Fruit fly (Drosophila melanogaster) whole organism, prepupa: ENCODE measurements around the gene vers.

Experiments used
- CG10669 ChIP-seq: fragments of 200-800 bp; sonication (Bioruptor generic); optimal IDR thresholded peaks from 3 replicates; lab custom pipeline; 2018; ENCODE audit warnings: missing biosample characterization, mild to moderate bottlenecking, missing genetic modification characterization, moderate library complexity
- CG11294 ChIP-seq: fragments of 200-800 bp; sonication (Bioruptor generic); IDR thresholded peaks from 2 replicates; pipeline ENCODE4 v1.3.6; 2022; ENCODE audit warnings: missing biosample characterization, missing genetic modification characterization
- CG11902 ChIP-seq: fragments of 200-800 bp; sonication (Bioruptor generic); optimal IDR thresholded peaks from 3 replicates; lab custom pipeline; 2016; ENCODE audit warnings: missing biosample characterization, missing genetic modification characterization
- CG31627 ChIP-seq: fragments of 200-800 bp; sonication (Bioruptor generic); optimal IDR thresholded peaks from 3 replicates; lab custom pipeline; 2016; ENCODE audit warnings: missing biosample characterization, missing genetic modification characterization
- CG3919 ChIP-seq: fragments of 200-800 bp; sonication (Bioruptor generic); optimal IDR thresholded peaks from 3 replicates; lab custom pipeline; 2016; ENCODE audit warnings: missing biosample characterization, missing genetic modification characterization
- CG6808 ChIP-seq: fragments of 200-800 bp; sonication (Bioruptor generic); optimal IDR thresholded peaks from 3 replicates; lab custom pipeline; 2017; ENCODE audit warnings: missing biosample characterization, missing genetic modification characterization, mild to moderate bottlenecking, moderate library complexity, missing genetic modification reagents
- CG8119 ChIP-seq: fragments of 200-800 bp; sonication (Bioruptor generic); IDR thresholded peaks from 3 replicates; pipeline ENCODE4 v1.3.6; 2022; ENCODE audit warnings: missing biosample characterization, missing genetic modification characterization
- CG8632 ChIP-seq: fragments of 200-800 bp; sonication (Bioruptor generic); optimal IDR thresholded peaks from 3 replicates; lab custom pipeline; 2016; ENCODE audit warnings: missing biosample characterization, missing genetic modification characterization
- CG9139 ChIP-seq: fragments of 200-800 bp; sonication (Bioruptor generic); optimal IDR thresholded peaks from 3 replicates; lab custom pipeline; 2017; ENCODE audit warnings: missing biosample characterization, mild to moderate bottlenecking, missing genetic modification characterization
- Eip75B ChIP-seq: fragments of 200-800 bp; sonication (Bioruptor generic); optimal IDR thresholded peaks from 3 replicates; lab custom pipeline; 2016; ENCODE audit warnings: missing biosample characterization, missing genetic modification characterization
- Eip78C ChIP-seq: fragments of 200-800 bp; sonication (Bioruptor generic); peaks from one replicate; lab custom pipeline; 2016; ENCODE audit warnings: missing biosample characterization, missing genetic modification characterization
- Eip93F ChIP-seq: fragments of 200-800 bp; sonication (Bioruptor generic); optimal IDR thresholded peaks from 2 replicates; lab custom pipeline; 2016; ENCODE audit warnings: missing biosample characterization, mild to moderate bottlenecking, missing genetic modification characterization
- Ets21C ChIP-seq: fragments of 200-800 bp; sonication (Bioruptor generic); optimal IDR thresholded peaks from 3 replicates; lab custom pipeline; 2016; ENCODE audit warnings: missing biosample characterization, missing genetic modification characterization
- Ets96B ChIP-seq: fragments of 200-800 bp; optimal IDR thresholded peaks from 2 replicates; lab custom pipeline; 2019; ENCODE audit warnings: missing biosample characterization, mild to moderate bottlenecking, missing genetic modification characterization, moderate library complexity
- Gug ChIP-seq: fragments of 200-800 bp; sonication (Bioruptor generic); IDR thresholded peaks from 2 replicates; pipeline ENCODE4 v1.3.6; 2022; ENCODE audit warnings: missing biosample characterization, missing genetic modification characterization
- Hr38 ChIP-seq: sonication (Bioruptor generic); optimal IDR thresholded peaks from 2 replicates; lab custom pipeline; 2016; ENCODE audit warnings: missing biosample characterization, missing genetic modification characterization
- Met ChIP-seq: fragments of 200-800 bp; sonication (Bioruptor generic); optimal IDR thresholded peaks from 3 replicates; lab custom pipeline; 2016; ENCODE audit warnings: missing biosample characterization, missing genetic modification characterization
- Smox ChIP-seq: fragments of 200-800 bp; sonication (Bioruptor generic); optimal IDR thresholded peaks from 3 replicates; lab custom pipeline; 2016; ENCODE audit warnings: missing biosample characterization, missing genetic modification characterization
- Sox14 ChIP-seq: fragments of 200-800 bp; sonication (Bioruptor generic); optimal IDR thresholded peaks from 3 replicates; lab custom pipeline; 2016; ENCODE audit warnings: missing biosample characterization, missing genetic modification characterization
- achi ChIP-seq: fragments of 200-800 bp; sonication (Bioruptor generic); optimal IDR thresholded peaks from 3 replicates; lab custom pipeline; 2016; ENCODE audit warnings: missing biosample characterization, missing genetic modification characterization
- cyc ChIP-seq: fragments of 200-800 bp; sonication (Bioruptor generic); optimal IDR thresholded peaks from 3 replicates; lab custom pipeline; 2016; ENCODE audit warnings: missing biosample characterization, missing genetic modification characterization
- dac ChIP-seq: fragments of 200-800 bp; sonication (Bioruptor generic); optimal IDR thresholded peaks from 2 replicates; lab custom pipeline; 2017; ENCODE audit warnings: missing biosample characterization, mild to moderate bottlenecking, missing genetic modification characterization
- dsx ChIP-seq: fragments of 200-800 bp; optimal IDR thresholded peaks from 3 replicates; lab custom pipeline; 2019; ENCODE audit warnings: missing biosample characterization, mild to moderate bottlenecking, missing genetic modification characterization, moderate library complexity; ENCODE audit not compliant: poor library complexity, severe bottlenecking
- esn ChIP-seq: fragments of 200-800 bp; sonication (Bioruptor generic); optimal IDR thresholded peaks from 2 replicates; lab custom pipeline; 2016; ENCODE audit warnings: missing biosample characterization, mild to moderate bottlenecking, missing genetic modification characterization, moderate library complexity
- fd85E ChIP-seq: fragments of 200-800 bp; sonication (Bioruptor generic); optimal IDR thresholded peaks from 3 replicates; lab custom pipeline; 2016; ENCODE audit warnings: missing biosample characterization, missing genetic modification characterization
- fkh ChIP-seq: fragments of 200-800 bp; sonication (Bioruptor generic); optimal IDR thresholded peaks from 3 replicates; lab custom pipeline; 2017; ENCODE audit warnings: missing biosample characterization, mild to moderate bottlenecking, missing genetic modification characterization, moderate library complexity
- lz ChIP-seq: fragments of 200-800 bp; sonication (Bioruptor generic); optimal IDR thresholded peaks from 3 replicates; lab custom pipeline; 2016; ENCODE audit warnings: missing biosample characterization, missing genetic modification characterization
- pdm3 ChIP-seq: fragments of 200-800 bp; sonication (Bioruptor generic); optimal IDR thresholded peaks from 3 replicates; lab custom pipeline; 2016; ENCODE audit warnings: missing biosample characterization, missing genetic modification characterization
- salr ChIP-seq, 2 experiments: fragments of 200-800 bp; sonication (Bioruptor generic); optimal IDR thresholded peaks; 3 replicates each; lab custom pipeline; 2016 to 2018; ENCODE audit warnings: missing biosample characterization in 2 of 2, missing genetic modification characterization in 2 of 2, mild to moderate bottlenecking in 1 of 2
- spab ChIP-seq: fragments of 200-800 bp; sonication (Bioruptor generic); optimal IDR thresholded peaks from 2 replicates; lab custom pipeline; 2017; ENCODE audit warnings: missing biosample characterization, mild to moderate bottlenecking, missing genetic modification characterization, missing genetic modification reagents
- svp ChIP-seq: fragments of 200-800 bp; sonication (Bioruptor generic); peaks from one replicate; lab custom pipeline; 2016; ENCODE audit warnings: missing biosample characterization, missing genetic modification characterization
- topi ChIP-seq: fragments of 200-800 bp; sonication (Bioruptor generic); optimal IDR thresholded peaks from 3 replicates; lab custom pipeline; 2016; ENCODE audit warnings: missing biosample characterization, missing genetic modification characterization
- vri ChIP-seq: fragments of 200-800 bp; sonication (Bioruptor generic); optimal IDR thresholded peaks from 3 replicates; lab custom pipeline; 2016; ENCODE audit warnings: missing biosample characterization, mild to moderate bottlenecking, missing genetic modification characterization

vers gene

dm6 chr3L:12115103-12115502, 798 bp upstream of the vers start (continued):
- peak; percentile 91 for TF ChIP-seq dsx (GFP tag; lab: Kevin White, UChicago)
- peak; percentile 82 for TF ChIP-seq spab (GFP tag; lab: Kevin White, UChicago)
- peak; percentile 89 for TF ChIP-seq achi (GFP tag; lab: Kevin White, UChicago)
- peak; percentile 81 for TF ChIP-seq CG11902 (GFP tag; lab: Kevin White, UChicago)
- TF ChIP-seq Eip93F (GFP tag; lab: Kevin White, UChicago) = peak; percentile 90
- peak; percentile 67 for TF ChIP-seq Gug (GFP tag; lab: Robert Waterston, UW)
- no peak for TF ChIP-seq Hr38
- peak; percentile 74 to 79 for TF ChIP-seq salr (GFP tag; optimal IDR thresholded peaks at IDR 0.05; lab: Kevin White, UChicago)
- TF ChIP-seq Met (GFP tag; lab: Kevin White, UChicago) = peak; percentile 95
- TF ChIP-seq Sox14 (GFP tag; lab: Kevin White, UChicago) = peak; percentile 93
- peak; percentile 91 for TF ChIP-seq lz
- 0 out of 2 replicates have a peak, but pooled peaks have one; percentile 33 for TF ChIP-seq CG11294 (GFP tag; lab: Robert Waterston, UW)
- TF ChIP-seq Ets21C (GFP tag; lab: Kevin White, UChicago) = peak; percentile 85
- TF ChIP-seq Smox (GFP tag; lab: Kevin White, UChicago) = peak; percentile 92
- TF ChIP-seq CG9139 (GFP tag; lab: Kevin White, UChicago) = peak; percentile 80
- peak; percentile 93 for TF ChIP-seq cyc (GFP tag; lab: Kevin White, UChicago)

- TF ChIP-seq topi (GFP tag; lab: Kevin White, UChicago) = no peak
- no peak for TF ChIP-seq lz
- peak; percentile 26 for TF ChIP-seq fkh (GFP tag; lab: Kevin White, UChicago)
- TF ChIP-seq svp = no peak
- TF ChIP-seq Eip78C (GFP tag; lab: Kevin White, UChicago) = peak; percentile 46
- TF ChIP-seq Met (GFP tag; lab: Kevin White, UChicago) = no peak
- TF ChIP-seq pdm3 (GFP tag; lab: Kevin White, UChicago) = no peak
- TF ChIP-seq esn (GFP tag; lab: Kevin White, UChicago) = peak; percentile 17
- TF ChIP-seq, all 60 proteins: peak for 3
Measured at dm6 chr3L:12118156-12118555, 2.3 kb downstream of the vers start, which contains the start of gene ssp. Gene ssp (plus strand): TSS chr3L:12118257.

dm6 chr3L:12118631-12119030, 2.7 kb downstream of the vers start:
- TF ChIP-seq Ets96B (tag; lab: Kevin White, UChicago) (no peak), svp (peak; percentile 97), pdm3 (GFP tag; lab: Kevin White, UChicago) (no peak), dsx (GFP tag; lab: Kevin White, UChicago) (no peak)

dm6 chr3L:12119875-12120485, 4.1 kb downstream of the vers start, which contains the start of gene CG11560:
Gene CG11560 (plus strand): TSS chr3L:12120019.
- TF ChIP-seq CG31627 (GFP tag; lab: Kevin White, UChicago) (no peak), CG6808 (no peak), Eip78C (GFP tag; lab: Kevin White, UChicago) (peak; percentile 20)
- TF ChIP-seq, all 60 proteins: peak for 1

- TF ChIP-seq fd85E = no peak
- no peak for TF ChIP-seq CG9139 (GFP tag; lab: Kevin White, UChicago)
- TF ChIP-seq CG11294 (GFP tag; lab: Robert Waterston, UW) = no peak
- no peak for TF ChIP-seq Eip78C (GFP tag; lab: Kevin White, UChicago)
- no peak for TF ChIP-seq CG11902 (GFP tag; lab: Kevin White, UChicago)
- no peak for TF ChIP-seq CG31627 (GFP tag; lab: Kevin White, UChicago)
- no peak for TF ChIP-seq CG6808
- TF ChIP-seq dac (GFP tag; lab: Kevin White, UChicago) = no peak
- TF ChIP-seq CG8119 (GFP tag; lab: Robert Waterston, UW) = no peak
- TF ChIP-seq CG3919 (GFP tag; lab: Kevin White, UChicago) = no peak
- TF ChIP-seq CG10669 (GFP tag; lab: Kevin White, UChicago) = no peak
- TF ChIP-seq Sox14 (GFP tag; lab: Kevin White, UChicago) = no peak
- TF ChIP-seq fkh (GFP tag; lab: Kevin White, UChicago) = no peak
- TF ChIP-seq Eip75B (GFP tag; lab: Kevin White, UChicago) = no peak
- TF ChIP-seq CG8632 (GFP tag; lab: Kevin White, UChicago) = no peak
- TF ChIP-seq vri = no peak
- TF ChIP-seq Eip93F (GFP tag; lab: Kevin White, UChicago) = no peak
Measured at dm6 chr3L:12122891-12123290, 7.0 kb downstream of the vers start.
